Fruit fly (Drosophila melanogaster): ENCODE data around the gene CG42374.

The CG42374 gene

dm6 chr3L:19292440-19293175, 29.0 kb downstream of the CG42374 start, which contains the start of gene Gbs-76A (continued):
- TF ChIP-seq OdsH (GFP tag; optimal IDR thresholded peaks at IDR 0.05) (peak; percentile 81), fd59A (GFP tag; optimal IDR thresholded peaks at IDR 0.05) (peak; percentile 69), lz (GFP tag; optimal IDR thresholded peaks at IDR 0.05) (peak; percentile 53), Hr38 (GFP tag; optimal IDR thresholded peaks at IDR 0.05) (no peak), esn (GFP tag; optimal IDR thresholded peaks at IDR 0.05) (peak; percentile 83), Sox15 (GFP tag; optimal IDR thresholded peaks at IDR 0.05) (peak; percentile 26), CG9139 (GFP tag; optimal IDR thresholded peaks at IDR 0.05) (peak; percentile 63), dac (GFP tag; optimal IDR thresholded peaks at IDR 0.05) (peak; percentile 49), CG6792 (GFP tag; optimal IDR thresholded peaks at IDR 0.05) (peak; percentile 80), Ets96B (tag; optimal IDR thresholded peaks at IDR 0.05) (peak; percentile 92), CG15336 (GFP tag; IDR thresholded peaks at IDR 0.05) (peak; percentile 94), Ets21C (GFP tag; optimal IDR thresholded peaks at IDR 0.05) (peak; percentile 30), vri (GFP tag; optimal IDR thresholded peaks at IDR 0.05) (peak; percentile 63), CG3032 (tag; optimal IDR thresholded peaks at IDR 0.05) (peak; percentile 90), CG6276 (GFP tag; optimal IDR thresholded peaks at IDR 0.05) (peak; percentile 94), CG6854 (GFP tag; optimal IDR thresholded peaks at IDR 0.05) (peak; percentile 41), Eip93F (GFP tag; optimal IDR thresholded peaks at IDR 0.05) (no peak), pdm3 (GFP tag; optimal IDR thresholded peaks at IDR 0.05) (peak; percentile 67), achi (GFP tag; optimal IDR thresholded peaks at IDR 0.05) (peak; percentile 87), CG6163 (GFP tag; IDR thresholded peaks at IDR 0.05) (peak; percentile 90), Sox102F (GFP tag; optimal IDR thresholded peaks at IDR 0.05) (peak; percentile 52), CG4318 (GFP tag; optimal IDR thresholded peaks at IDR 0.05) (peak; percentile 88), Met (GFP tag; optimal IDR thresholded peaks at IDR 0.05) (peak; percentile 73), Hr4 (GFP tag; optimal IDR thresholded peaks at IDR 0.05) (peak; percentile 81), CG11762 (GFP tag; optimal IDR thresholded peaks at IDR 0.05; ENCODE audit: insufficient read depth) (peak; percentile 83), CG3919 (GFP tag; optimal IDR thresholded peaks at IDR 0.05) (peak; percentile 80), topi (GFP tag; optimal IDR thresholded peaks at IDR 0.05) (peak; percentile 71), CG11902 (GFP tag; optimal IDR thresholded peaks at IDR 0.05) (peak; percentile 38), svp (GFP tag) (peak; percentile 85), fd85E (GFP tag; optimal IDR thresholded peaks at IDR 0.05) (peak; percentile 52), CG1621 (tag; optimal IDR thresholded peaks at IDR 0.05) (peak; percentile 38), CG31627 (GFP tag; optimal IDR thresholded peaks at IDR 0.05) (peak; percentile 52), CG10631 (GFP tag; optimal IDR thresholded peaks at IDR 0.05) (peak; percentile 87), CG11294 (GFP tag; IDR thresholded peaks at IDR 0.05) (peak; percentile 78), CG8319 (GFP tag; optimal IDR thresholded peaks at IDR 0.05) (peak; percentile 75), CG8632 (GFP tag; optimal IDR thresholded peaks at IDR 0.05) (peak; percentile 93), net (GFP tag; optimal IDR thresholded peaks at IDR 0.05) (peak; percentile 70)

dm6 chr3L:19293178-19293741, 29.7 kb downstream of the CG42374 start:
- TF ChIP-seq svp (GFP tag) = peak; percentile 31
- peak; percentile 95 for TF ChIP-seq Blimp-1 (GFP tag; optimal IDR thresholded peaks at IDR 0.05)
- no peak for TF ChIP-seq CG9139 (GFP tag; optimal IDR thresholded peaks at IDR 0.05)
- TF ChIP-seq acj6 (GFP tag; optimal IDR thresholded peaks at IDR 0.05) = no peak
- TF ChIP-seq Eip78C (GFP tag) = peak; percentile 59
- TF ChIP-seq pdm3 (GFP tag; optimal IDR thresholded peaks at IDR 0.05) = no peak
- TF ChIP-seq CG8119 (GFP tag; IDR thresholded peaks at IDR 0.05) = peak; percentile 25; the same call in 1 of the 3 replicates
- TF ChIP-seq CG15336 (GFP tag; IDR thresholded peaks at IDR 0.05) = peak; percentile 37; the same call in 1 of the 2 replicates
- peak; percentile 21; the same call in 1 of the 3 replicates for TF ChIP-seq CG6163 (GFP tag; IDR thresholded peaks at IDR 0.05)
- no peak for TF ChIP-seq CG31627 (GFP tag; optimal IDR thresholded peaks at IDR 0.05)
- peak; percentile 26 for TF ChIP-seq CG6854 (GFP tag; optimal IDR thresholded peaks at IDR 0.05)
- peak; percentile 39; the same call in 1 of the 3 replicates for TF ChIP-seq eg (GFP tag; IDR thresholded peaks at IDR 0.05)
- TF ChIP-seq CG6276 (GFP tag; optimal IDR thresholded peaks at IDR 0.05) = no peak
- peak; percentile 6 for TF ChIP-seq CG32006 (GFP tag; optimal IDR thresholded peaks at IDR 0.05)

All from whole organism, prepupa.